Worm (Caenorhabditis elegans) whole organism, young adult: ENCODE data around the gene Y54H5A.2.

ENCODE experiments used
- athp-1 ChIP-seq: sonication (generic microtip); optimal IDR thresholded peaks from 2 replicates; lab custom pipeline; 2017; ENCODE audit warnings: mild to moderate bottlenecking, missing genetic modification characterization, missing compliant biosample characterization
- ekl-4 ChIP-seq: fragments of 200-800 bp; sonication (Bioruptor generic); IDR thresholded peaks from 2 replicates; pipeline ENCODE4 v1.3.6; 2022; ENCODE audit warnings: missing genetic modification reagents, missing genetic modification characterization, missing compliant biosample characterization
- snpc-4 ChIP-seq, 5 experiments: fragments of 150-350 bp in 1 of 5; sonication (generic microtip) in 4 of 5; optimal IDR thresholded peaks; 2 replicates each; lab custom pipeline; 2014 to 2018; ENCODE audit warnings: missing genetic modification characterization in 5 of 5, missing biosample characterization in 3 of 5, antibody characterized with exemption in 2 of 5, mild to moderate bottlenecking in 2 of 5, missing compliant biosample characterization in 2 of 5, missing genotype in 2 of 5, moderate library complexity in 2 of 5, missing genetic modification reagents in 1 of 5

ce11 chrIII:5147445-5147844, 1.9 kb downstream of the Y54H5A.2 start:
- no peak for TF ChIP-seq ekl-4
- no peak for TF ChIP-seq snpc-4 (GFP tag; optimal IDR thresholded peaks at IDR 0.05; lab: Kevin White, UChicago)
- no peak for TF ChIP-seq snpc-4 (tag; optimal IDR thresholded peaks at IDR 0.05; lab: Kevin White, UChicago)
- no peak for TF ChIP-seq athp-1
